Worm (Caenorhabditis elegans): ENCODE data around the gene T02H6.4.

- TF ChIP-seq W03F9.2 (tag; optimal IDR thresholded peaks at IDR 0.05) (no peak), him-1 (tag; optimal IDR thresholded peaks at IDR 0.05) (no peak)
Observed at ce11 chrII:678581-678980, 11.3 kb upstream of the T02H6.4 start, which contains the start of gene T02H6.9.
